Fruit fly (Drosophila melanogaster) whole organism, embryonic: ENCODE data around the gene SerRS.

Source experiments
- Asciz ChIP-seq: fragments of 200-800 bp; sonication (Bioruptor generic); optimal IDR thresholded peaks from 2 replicates; lab custom pipeline; 2017; ENCODE audit warnings: missing biosample characterization, mild to moderate bottlenecking, missing genetic modification characterization, missing genetic modification reagents
- BtbVII ChIP-seq: fragments of 200-800 bp; sonication (Bioruptor generic); optimal IDR thresholded peaks from 3 replicates; lab custom pipeline; 2017; ENCODE audit warnings: missing biosample characterization, mild to moderate bottlenecking, missing genetic modification characterization
- CG10267 ChIP-seq: fragments of 200-800 bp; sonication (Bioruptor generic); optimal IDR thresholded peaks from 2 replicates; lab custom pipeline; 2018; ENCODE audit warnings: missing biosample characterization, mild to moderate bottlenecking, missing genetic modification characterization, moderate library complexity
- CG10462 ChIP-seq: fragments of 200-800 bp; sonication (Bioruptor generic); optimal IDR thresholded peaks from 2 replicates; lab custom pipeline; 2016; ENCODE audit warnings: missing biosample characterization, missing genetic modification characterization
- CG10543 ChIP-seq: fragments of 200-800 bp; sonication (Bioruptor generic); optimal IDR thresholded peaks from 3 replicates; lab custom pipeline; 2017; ENCODE audit warnings: missing biosample characterization, mild to moderate bottlenecking, missing genetic modification characterization, moderate library complexity
- CG11085 ChIP-seq: fragments of 200-800 bp; sonication (Bioruptor generic); IDR thresholded peaks from 2 replicates; pipeline ENCODE4 v1.3.6; 2022; ENCODE audit warnings: missing biosample characterization, missing genetic modification characterization
- CG1529 ChIP-seq: fragments of 200-800 bp; sonication (Bioruptor generic); optimal IDR thresholded peaks from 3 replicates; lab custom pipeline; 2018; ENCODE audit warnings: missing biosample characterization, missing genetic modification characterization
- CG15514 ChIP-seq: fragments of 200-800 bp; sonication (Bioruptor generic); optimal IDR thresholded peaks from 3 replicates; lab custom pipeline; 2017; ENCODE audit warnings: missing biosample characterization, missing genetic modification characterization, mild to moderate bottlenecking, moderate library complexity, missing genetic modification reagents
- CG17361 ChIP-seq: fragments of 200-800 bp; sonication (Bioruptor generic); IDR thresholded peaks from 3 replicates; pipeline ENCODE4 v1.3.6; 2022; ENCODE audit warnings: missing biosample characterization, missing genetic modification characterization
- CG17802 ChIP-seq: fragments of 200-800 bp; sonication (Bioruptor generic); optimal IDR thresholded peaks from 2 replicates; lab custom pipeline; 2018; ENCODE audit warnings: missing biosample characterization, mild to moderate bottlenecking, missing genetic modification characterization, moderate library complexity
- CG17829 ChIP-seq: fragments of 200-800 bp; optimal IDR thresholded peaks from 2 replicates; lab custom pipeline; 2019; ENCODE audit warnings: missing biosample characterization, mild to moderate bottlenecking, missing genetic modification characterization, moderate library complexity
- CG17912 ChIP-seq: fragments of 200-800 bp; sonication (Bioruptor generic); optimal IDR thresholded peaks from 2 replicates; lab custom pipeline; 2018; ENCODE audit warnings: missing biosample characterization, mild to moderate bottlenecking, missing genetic modification characterization
- CG18262 ChIP-seq: fragments of 200-800 bp; optimal IDR thresholded peaks from 3 replicates; lab custom pipeline; 2019; ENCODE audit warnings: missing biosample characterization, mild to moderate bottlenecking, missing genetic modification characterization, moderate library complexity
- CG18476 ChIP-seq: fragments of 200-800 bp; sonication (Bioruptor generic); optimal IDR thresholded peaks from 2 replicates; lab custom pipeline; 2016; ENCODE audit warnings: missing biosample characterization, mild to moderate bottlenecking, missing genetic modification characterization
- CG30020 ChIP-seq: fragments of 200-800 bp; optimal IDR thresholded peaks from 2 replicates; lab custom pipeline; 2019; ENCODE audit warnings: missing biosample characterization, mild to moderate bottlenecking, missing genetic modification characterization, moderate library complexity
- CG5245 ChIP-seq: fragments of 200-800 bp; sonication (Bioruptor generic); optimal IDR thresholded peaks from 3 replicates; lab custom pipeline; 2016; ENCODE audit warnings: missing biosample characterization, missing genetic modification characterization
- CG6683 ChIP-seq: fragments of 200-800 bp; sonication (Bioruptor generic); optimal IDR thresholded peaks from 2 replicates; lab custom pipeline; 2017; ENCODE audit warnings: missing biosample characterization, mild to moderate bottlenecking, missing genetic modification characterization, missing genetic modification reagents
- CG7372 ChIP-seq: fragments of 200-800 bp; sonication (Bioruptor generic); IDR thresholded peaks from 2 replicates; pipeline ENCODE4 v1.3.6; 2022; ENCODE audit warnings: missing biosample characterization, missing genetic modification characterization
- CG8089 ChIP-seq: fragments of 200-800 bp; sonication (Bioruptor generic); optimal IDR thresholded peaks from 3 replicates; lab custom pipeline; 2016; ENCODE audit warnings: missing biosample characterization, missing genetic modification characterization
- CG8388 ChIP-seq: fragments of 200-800 bp; sonication (Bioruptor generic); optimal IDR thresholded peaks from 2 replicates; lab custom pipeline; 2019; ENCODE audit warnings: missing biosample characterization, mild to moderate bottlenecking, missing genetic modification characterization, moderate library complexity
- CG9215 ChIP-seq: fragments of 200-800 bp; sonication (Bioruptor generic); IDR thresholded peaks from 2 replicates; pipeline ENCODE4 v1.3.6; 2022; ENCODE audit warnings: missing biosample characterization, missing genetic modification characterization
- CG9609 ChIP-seq: fragments of 200-800 bp; sonication (Bioruptor generic); optimal IDR thresholded peaks from 3 replicates; lab custom pipeline; 2016; ENCODE audit warnings: missing biosample characterization, missing genetic modification characterization
- D19A ChIP-seq: fragments of 200-800 bp; optimal IDR thresholded peaks from 3 replicates; lab custom pipeline; 2019; ENCODE audit warnings: missing biosample characterization, mild to moderate bottlenecking, missing genetic modification characterization, moderate library complexity
- Doc2 ChIP-seq: fragments of 200-800 bp; sonication (Bioruptor generic); IDR thresholded peaks from 2 replicates; pipeline ENCODE4 v1.3.6; 2022; ENCODE audit warnings: missing biosample characterization, missing genetic modification characterization
- Doc3 ChIP-seq: fragments of 200-800 bp; sonication (Bioruptor generic); IDR thresholded peaks from 3 replicates; pipeline ENCODE4 v1.3.6; 2022; ENCODE audit warnings: missing biosample characterization, missing genetic modification characterization; ENCODE audit not compliant: partially characterized antibody
- Eip74EF ChIP-seq, 2 experiments: fragments of 200-800 bp in 1 of 2; fragments of >200 bp in 1 of 2; sonication (Bioruptor generic) in 1 of 2; optimal IDR thresholded peaks; 2 replicates each; lab custom pipeline; 2017 to 2019; ENCODE audit warnings: missing biosample characterization in 2 of 2, missing genetic modification characterization in 2 of 2, mild to moderate bottlenecking in 1 of 2, moderate library complexity in 1 of 2
- Elba2 ChIP-seq: fragments of 200-800 bp; sonication (Bioruptor generic); optimal IDR thresholded peaks from 3 replicates; lab custom pipeline; 2016; ENCODE audit warnings: missing biosample characterization, missing genetic modification characterization
- H15 ChIP-seq: fragments of 200-800 bp; sonication (Bioruptor generic); IDR thresholded peaks from 3 replicates; pipeline ENCODE4 v1.3.6; 2022; ENCODE audit warnings: missing biosample characterization, missing genetic modification characterization
- HLH4C ChIP-seq: fragments of 200-800 bp; sonication (Bioruptor generic); IDR thresholded peaks from 3 replicates; pipeline ENCODE4 v1.3.6; 2022; ENCODE audit warnings: missing biosample characterization, missing genetic modification characterization; ENCODE audit not compliant: partially characterized antibody
- Lpt ChIP-seq: fragments of >200 bp; optimal IDR thresholded peaks from 2 replicates; lab custom pipeline; 2018; ENCODE audit warnings: missing biosample characterization, missing genetic modification characterization
- Ptx1 ChIP-seq: fragments of 200-800 bp; sonication (Bioruptor generic); IDR thresholded peaks from 2 replicates; pipeline ENCODE4 v1.3.6; 2022; ENCODE audit warnings: missing biosample characterization, missing genetic modification characterization
- Scr ChIP-seq: fragments of 200-800 bp; sonication (Bioruptor generic); IDR thresholded peaks from 2 replicates; pipeline ENCODE4 v1.3.6; 2022; ENCODE audit warnings: missing biosample characterization, missing genetic modification characterization; ENCODE audit not compliant: partially characterized antibody
- Side ChIP-seq: fragments of 200-800 bp; sonication (Bioruptor generic); optimal IDR thresholded peaks from 2 replicates; lab custom pipeline; 2016; ENCODE audit warnings: missing biosample characterization, missing genetic modification characterization
- Sox102F ChIP-seq: fragments of 200-800 bp; sonication (Bioruptor generic); optimal IDR thresholded peaks from 2 replicates; lab custom pipeline; 2018; ENCODE audit warnings: missing biosample characterization, mild to moderate bottlenecking, missing genetic modification characterization, moderate library complexity
- TFAM ChIP-seq: fragments of 200-800 bp; sonication (Bioruptor generic); optimal IDR thresholded peaks from 2 replicates; lab custom pipeline; 2017; ENCODE audit warnings: missing biosample characterization, missing genetic modification characterization, inconsistent platforms
- Usf ChIP-seq: fragments of 200-800 bp; sonication (Bioruptor generic); optimal IDR thresholded peaks from 2 replicates; lab custom pipeline; 2017; ENCODE audit warnings: missing genotype, missing biosample characterization, missing genetic modification characterization
- ap ChIP-seq: fragments of 200-800 bp; sonication (Bioruptor generic); IDR thresholded peaks from 2 replicates; pipeline ENCODE4 v1.3.6; 2022; ENCODE audit warnings: missing biosample characterization, missing genetic modification characterization
- ase ChIP-seq: fragments of 200-800 bp; sonication (Bioruptor generic); IDR thresholded peaks from 3 replicates; pipeline ENCODE4 v1.3.6; 2022; ENCODE audit warnings: missing biosample characterization, missing genetic modification characterization
- cg ChIP-seq: fragments of 200-800 bp; sonication (Bioruptor generic); optimal IDR thresholded peaks from 3 replicates; lab custom pipeline; 2019; ENCODE audit warnings: missing biosample characterization, mild to moderate bottlenecking, missing genetic modification characterization, moderate library complexity
- chn ChIP-seq: fragments of 200-800 bp; sonication (Bioruptor generic); optimal IDR thresholded peaks from 2 replicates; lab custom pipeline; 2016; ENCODE audit warnings: missing biosample characterization, missing genetic modification characterization
- esg ChIP-seq: fragments of 200-800 bp; sonication (Bioruptor generic); conservative IDR thresholded peaks from 2 replicates; pipeline ENCODE4 v1.3.6; 2022; ENCODE audit warnings: missing biosample characterization, missing genetic modification characterization
- hb ChIP-seq: fragments of 200-800 bp; sonication (Bioruptor generic); IDR thresholded peaks from 3 replicates; pipeline ENCODE4 v1.3.6; 2022; ENCODE audit warnings: missing biosample characterization, missing genetic modification characterization; ENCODE audit not compliant: partially characterized antibody
- hbn ChIP-seq: fragments of 200-800 bp; sonication (Bioruptor generic); IDR thresholded peaks from 2 replicates; pipeline ENCODE4 v1.3.6; 2022; ENCODE audit warnings: missing biosample characterization, missing genetic modification characterization; ENCODE audit not compliant: partially characterized antibody
- insv ChIP-seq, 2 experiments: fragments of 200-800 bp; sonication (Bioruptor generic); optimal IDR thresholded peaks; 3 replicates each; lab custom pipeline; 2016 to 2018; ENCODE audit warnings: missing biosample characterization in 2 of 2, missing genetic modification characterization in 2 of 2
- kay ChIP-seq: fragments of 200-800 bp; sonication (Bioruptor generic); optimal IDR thresholded peaks from 2 replicates; lab custom pipeline; 2016; ENCODE audit warnings: missing biosample characterization, missing genetic modification characterization
- lola ChIP-seq, 3 experiments: fragments of >200 bp in 2 of 3; fragments of 200-800 bp in 1 of 3; sonication (Bioruptor generic) in 1 of 3; optimal IDR thresholded peaks; 2 replicates each; lab custom pipeline; 2017 to 2019; ENCODE audit warnings: missing biosample characterization in 3 of 3, missing genetic modification characterization in 3 of 3, mild to moderate bottlenecking in 1 of 3, moderate library complexity in 1 of 3
- pho ChIP-seq: fragments of 200-800 bp; sonication (Bioruptor generic); optimal IDR thresholded peaks from 2 replicates; lab custom pipeline; 2016; ENCODE audit warnings: missing biosample characterization, missing genetic modification characterization
- pnt ChIP-seq: fragments of 200-800 bp; sonication (Bioruptor generic); optimal IDR thresholded peaks from 3 replicates; lab custom pipeline; 2016; ENCODE audit warnings: missing biosample characterization, missing genetic modification characterization
- vfl ChIP-seq: fragments of 200-800 bp; sonication (Bioruptor generic); optimal IDR thresholded peaks from 2 replicates; lab custom pipeline; 2016; ENCODE audit warnings: missing biosample characterization, missing genetic modification characterization
- yki ChIP-seq: fragments of >200 bp; optimal IDR thresholded peaks from 3 replicates; lab custom pipeline; 2018
- zfh1 ChIP-seq: fragments of 200-800 bp; sonication (Bioruptor generic); IDR thresholded peaks from 3 replicates; pipeline ENCODE4 v1.3.6; 2022; ENCODE audit warnings: missing biosample characterization, missing genetic modification characterization

Gene SerRS

DNA sequence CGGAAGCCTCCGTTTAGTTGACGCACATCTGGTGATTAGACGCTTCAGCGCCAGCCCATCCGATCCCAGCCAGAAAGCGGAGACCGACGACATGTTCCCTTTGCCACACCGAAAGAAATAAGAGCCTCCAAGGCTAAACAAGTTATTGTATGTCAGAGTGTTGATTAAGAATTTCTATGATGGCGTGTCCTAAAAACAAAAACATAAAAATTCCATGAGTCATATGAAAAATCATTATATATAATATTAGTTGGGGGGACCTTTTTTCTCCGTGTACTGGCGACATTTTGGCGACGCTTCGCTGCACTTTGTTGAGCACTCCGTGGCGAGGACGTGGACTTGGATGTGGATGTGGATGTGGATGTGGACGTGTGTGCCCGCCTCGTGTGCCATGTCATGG, 24.4 kb downstream of the SerRS start (continued):
- TF ChIP-seq CG9609 (GFP tag; lab: Kevin White, UChicago) = no peak
- peak; percentile 13 for TF ChIP-seq CG10267 (tag; lab: Kevin White, UChicago)
- TF ChIP-seq Side (GFP tag; lab: Kevin White, UChicago) = no peak
- TF ChIP-seq Sox102F = peak; percentile 64
- TF ChIP-seq CG9215 (GFP tag; lab: Robert Waterston, UW) = no peak
- TF ChIP-seq Asciz (GFP tag; lab: Kevin White, UChicago) = no peak
- no peak for TF ChIP-seq insv (GFP tag; optimal IDR thresholded peaks at IDR 0.05; lab: Kevin White, UChicago)
- no peak for TF ChIP-seq CG17912 (GFP tag; lab: Kevin White, UChicago)
- TF ChIP-seq vfl (GFP tag; lab: Kevin White, UChicago) = no peak
- peak; percentile 53 for TF ChIP-seq CG17829 (tag; lab: Kevin White, UChicago)
- TF ChIP-seq hb = no peak
- TF ChIP-seq CG18476 = no peak
- no peak for TF ChIP-seq BtbVII (GFP tag; lab: Kevin White, UChicago)
- no peak for TF ChIP-seq Elba2 (GFP tag; lab: Kevin White, UChicago)
- peak; percentile 37 for TF ChIP-seq CG5245 (GFP tag; lab: Kevin White, UChicago)
- TF ChIP-seq Eip74EF (GFP tag; optimal IDR thresholded peaks at IDR 0.05; lab: Kevin White, UChicago) = no peak
- TF ChIP-seq CG8089 (GFP tag; lab: Kevin White, UChicago) = no peak
- TF ChIP-seq CG6683 (GFP tag; lab: Kevin White, UChicago) = no peak
- no peak for TF ChIP-seq Doc3
- TF ChIP-seq CG11085 (GFP tag; lab: Robert Waterston, UW) = no peak
- TF ChIP-seq CG18262 (tag; lab: Kevin White, UChicago) = peak; percentile 42
- peak; percentile 10; the same call in 1 of the 2 replicates for TF ChIP-seq esg (GFP tag; lab: Robert Waterston, UW)
- 0 out of 3 replicates have a peak, but pooled peaks have one; percentile 36 for TF ChIP-seq CG17361 (GFP tag; lab: Robert Waterston, UW)
- no peak for TF ChIP-seq CG15514 (GFP tag; lab: Kevin White, UChicago)
- peak in 1 of 3 experiments; percentile 42 for TF ChIP-seq lola (GFP tag; optimal IDR thresholded peaks at IDR 0.05; lab: Kevin White, UChicago)
- no peak for TF ChIP-seq Scr (GFP tag; lab: Robert Waterston, UW)
- no peak for TF ChIP-seq kay (GFP tag; lab: Kevin White, UChicago)
- TF ChIP-seq pnt (GFP tag; lab: Kevin White, UChicago) = no peak
- TF ChIP-seq TFAM (GFP tag; lab: Kevin White, UChicago) = no peak
- no peak for TF ChIP-seq Usf (GFP tag; lab: Kevin White, UChicago)
- no peak for TF ChIP-seq Lpt
- TF ChIP-seq CG1529 (GFP tag; lab: Kevin White, UChicago) = peak; percentile 6
- TF ChIP-seq zfh1 (GFP tag; lab: Robert Waterston, UW) = peak; percentile 68
- TF ChIP-seq ase (GFP tag; lab: Robert Waterston, UW) = no peak
- no peak for TF ChIP-seq hbn (GFP tag; lab: Robert Waterston, UW)
- peak; percentile 33; the same call in 1 of the 2 replicates for TF ChIP-seq Ptx1 (GFP tag; lab: Robert Waterston, UW)
- TF ChIP-seq chn (GFP tag; lab: Kevin White, UChicago) = no peak
- 0 out of 3 replicates have a peak, but pooled peaks have one; percentile 42 for TF ChIP-seq H15 (GFP tag; lab: Robert Waterston, UW)
- no peak for TF ChIP-seq Doc2 (GFP tag; lab: Robert Waterston, UW)
- no peak for TF ChIP-seq CG17802 (tag; lab: Kevin White, UChicago)
- TF ChIP-seq HLH4C = no peak
- TF ChIP-seq CG7372 (GFP tag; lab: Robert Waterston, UW) = no peak
- no peak for TF ChIP-seq D19A (tag; lab: Kevin White, UChicago)
- no peak for TF ChIP-seq CG30020 (tag; lab: Kevin White, UChicago)
- no peak for TF ChIP-seq yki
- TF ChIP-seq CG8388 (GFP tag; lab: Kevin White, UChicago) = peak; percentile 29
- no peak for TF ChIP-seq CG10462
- TF ChIP-seq cg (GFP tag; lab: Kevin White, UChicago) = no peak
- no peak for TF ChIP-seq CG10543 (GFP tag; lab: Kevin White, UChicago)
- TF ChIP-seq ap (GFP tag; lab: Robert Waterston, UW) = 0 out of 2 replicates have a peak, but pooled peaks have one; percentile 33
- no peak for TF ChIP-seq pho (GFP tag; lab: Kevin White, UChicago)
